Fruit fly (Drosophila melanogaster) whole organism, embryonic: ENCODE data around the gene Dhod.

Experiments
- B-H1 ChIP-seq: fragments of 200-800 bp; sonication (Bioruptor generic); IDR thresholded peaks from 3 replicates; pipeline ENCODE4 v1.3.6; 2022; ENCODE audit warnings: missing biosample characterization, missing genetic modification characterization
- CG11696 ChIP-seq: fragments of 200-800 bp; sonication (Bioruptor generic); IDR thresholded peaks from 2 replicates; pipeline ENCODE4 v1.3.6; 2022; ENCODE audit warnings: missing biosample characterization, missing genetic modification characterization
- CG12071 ChIP-seq: fragments of 200-800 bp; sonication (Bioruptor generic); optimal IDR thresholded peaks from 3 replicates; lab custom pipeline; 2018; ENCODE audit warnings: missing biosample characterization, mild to moderate bottlenecking, missing genetic modification characterization
- CG12744 ChIP-seq: fragments of 200-800 bp; sonication (Bioruptor generic); optimal IDR thresholded peaks from 2 replicates; lab custom pipeline; 2016; ENCODE audit warnings: missing biosample characterization, missing genetic modification characterization
- CG14965 ChIP-seq: fragments of 200-800 bp; sonication (Bioruptor generic); optimal IDR thresholded peaks from 2 replicates; lab custom pipeline; 2016; ENCODE audit warnings: missing biosample characterization, missing genetic modification characterization, borderline replicate concordance
- CG15269 ChIP-seq: fragments of 200-800 bp; sonication (Bioruptor generic); optimal IDR thresholded peaks from 2 replicates; lab custom pipeline; 2018; ENCODE audit warnings: missing biosample characterization, mild to moderate bottlenecking, missing genetic modification characterization, moderate library complexity
- CG15696 ChIP-seq: fragments of 200-800 bp; sonication (Bioruptor generic); optimal IDR thresholded peaks from 2 replicates; lab custom pipeline; 2019; ENCODE audit warnings: missing biosample characterization, mild to moderate bottlenecking, missing genetic modification characterization, moderate library complexity
- CG16815 ChIP-seq: fragments of 200-800 bp; sonication (Bioruptor generic); optimal IDR thresholded peaks from 3 replicates; lab custom pipeline; 2017; ENCODE audit warnings: missing biosample characterization, mild to moderate bottlenecking, missing genetic modification characterization
- CG17328 ChIP-seq: fragments of 200-800 bp; sonication (Bioruptor generic); IDR thresholded peaks from 2 replicates; pipeline ENCODE4 v1.3.6; 2022; ENCODE audit warnings: missing biosample characterization, missing genetic modification characterization
- CG17361 ChIP-seq: fragments of 200-800 bp; sonication (Bioruptor generic); IDR thresholded peaks from 3 replicates; pipeline ENCODE4 v1.3.6; 2022; ENCODE audit warnings: missing biosample characterization, missing genetic modification characterization
- CG18011 ChIP-seq: fragments of 200-800 bp; sonication (Bioruptor generic); optimal IDR thresholded peaks from 2 replicates; lab custom pipeline; 2017; ENCODE audit warnings: missing biosample characterization, missing genetic modification characterization, mild to moderate bottlenecking, moderate library complexity, missing genotype
- CG2129 ChIP-seq: fragments of 200-800 bp; sonication (Bioruptor generic); IDR thresholded peaks from 2 replicates; pipeline ENCODE4 v1.3.6; 2022; ENCODE audit warnings: missing biosample characterization, missing genetic modification characterization; ENCODE audit not compliant: partially characterized antibody
- CG31224 ChIP-seq: fragments of 200-800 bp; sonication (Bioruptor generic); IDR thresholded peaks from 2 replicates; pipeline ENCODE4 v1.3.6; 2022; ENCODE audit warnings: missing biosample characterization, missing genetic modification characterization
- CG34422 ChIP-seq: fragments of 200-800 bp; sonication (Bioruptor generic); IDR thresholded peaks from 3 replicates; pipeline ENCODE4 v1.3.6; 2022; ENCODE audit warnings: missing biosample characterization, missing genetic modification characterization
- CG3995 ChIP-seq: fragments of 200-800 bp; sonication (Bioruptor generic); optimal IDR thresholded peaks from 3 replicates; lab custom pipeline; 2016; ENCODE audit warnings: missing biosample characterization, missing genetic modification characterization
- CG6654 ChIP-seq: fragments of 200-800 bp; sonication (Bioruptor generic); optimal IDR thresholded peaks from 2 replicates; lab custom pipeline; 2017; ENCODE audit warnings: missing biosample characterization, mild to moderate bottlenecking, missing genetic modification characterization
- CG8359 ChIP-seq: fragments of 200-800 bp; sonication (Bioruptor generic); optimal IDR thresholded peaks from 2 replicates; lab custom pipeline; 2017; ENCODE audit warnings: missing biosample characterization, mild to moderate bottlenecking, missing genetic modification characterization, borderline replicate concordance
- CG9817 ChIP-seq: fragments of 200-800 bp; sonication (Bioruptor generic); optimal IDR thresholded peaks from 2 replicates; lab custom pipeline; 2018; ENCODE audit warnings: missing biosample characterization, mild to moderate bottlenecking, missing genetic modification characterization, moderate library complexity
- Hr51 ChIP-seq, 2 experiments: fragments of 200-800 bp; sonication (Bioruptor generic); optimal IDR thresholded peaks; 2 replicates in 1 of 2; 3 replicates in 1 of 2; lab custom pipeline; 2016 to 2018; ENCODE audit warnings: missing biosample characterization in 2 of 2, missing genetic modification characterization in 2 of 2, mild to moderate bottlenecking in 1 of 2, moderate library complexity in 1 of 2
- Kr ChIP-seq: fragments of 200-800 bp; sonication (Bioruptor generic); optimal IDR thresholded peaks from 2 replicates; lab custom pipeline; 2017; ENCODE audit warnings: missing biosample characterization, mild to moderate bottlenecking, missing genetic modification characterization
- MESR4 ChIP-seq: fragments of 200-800 bp; sonication (Bioruptor generic); optimal IDR thresholded peaks from 2 replicates; lab custom pipeline; 2018; ENCODE audit warnings: missing biosample characterization, mild to moderate bottlenecking, missing genetic modification characterization, moderate library complexity
- NC2α ChIP-seq: fragments of 200-800 bp; sonication (Bioruptor generic); optimal IDR thresholded peaks from 2 replicates; lab custom pipeline; 2016; ENCODE audit warnings: missing biosample characterization, missing genetic modification characterization
- NFAT ChIP-seq: fragments of 200-800 bp; sonication (Bioruptor generic); IDR thresholded peaks from 2 replicates; pipeline ENCODE4 v1.3.6; 2022; ENCODE audit warnings: missing biosample characterization, missing genetic modification characterization
- Neu2 ChIP-seq: fragments of 200-800 bp; sonication (Bioruptor generic); optimal IDR thresholded peaks from 3 replicates; lab custom pipeline; 2016; ENCODE audit warnings: missing biosample characterization, missing genetic modification characterization, borderline replicate concordance
- Pdp1 ChIP-seq, 2 experiments: fragments of 200-800 bp; sonication (Bioruptor generic); optimal IDR thresholded peaks; 3 replicates each; lab custom pipeline; 2016; ENCODE audit warnings: missing biosample characterization in 2 of 2, missing genetic modification characterization in 2 of 2, mild to moderate bottlenecking in 1 of 2, moderate library complexity in 1 of 2
- Rx ChIP-seq: fragments of 200-800 bp; sonication (Bioruptor generic); IDR thresholded peaks from 2 replicates; pipeline ENCODE4 v1.3.6; 2022; ENCODE audit warnings: missing biosample characterization, missing genetic modification characterization
- Sry-δ ChIP-seq: fragments of 200-800 bp; sonication (Bioruptor generic); optimal IDR thresholded peaks from 2 replicates; lab custom pipeline; 2016; ENCODE audit warnings: missing biosample characterization, missing genetic modification characterization
- Trl ChIP-seq, 3 experiments: fragments of >200 bp in 2 of 3; fragments of 200-800 bp in 1 of 3; sonication (Bioruptor generic) in 1 of 3; optimal IDR thresholded peaks; 2 replicates in 1 of 3; 3 replicates in 2 of 3; lab custom pipeline; 2016 to 2017; ENCODE audit warnings: missing biosample characterization in 1 of 3, missing genetic modification characterization in 1 of 3
- ase ChIP-seq: fragments of 200-800 bp; sonication (Bioruptor generic); IDR thresholded peaks from 3 replicates; pipeline ENCODE4 v1.3.6; 2022; ENCODE audit warnings: missing biosample characterization, missing genetic modification characterization
- br ChIP-seq: fragments of >200 bp; optimal IDR thresholded peaks from 2 replicates; lab custom pipeline; 2017
- cad ChIP-seq: fragments of >200 bp; optimal IDR thresholded peaks from 2 replicates; lab custom pipeline; 2017; ENCODE audit warnings: missing biosample characterization, missing genetic modification characterization
- cato ChIP-seq: fragments of 200-800 bp; sonication (Bioruptor generic); optimal IDR thresholded peaks from 2 replicates; lab custom pipeline; 2016; ENCODE audit warnings: missing biosample characterization, missing genetic modification characterization, borderline replicate concordance
- croc ChIP-seq: fragments of 200-800 bp; sonication (Bioruptor generic); conservative IDR thresholded peaks from 3 replicates; pipeline ENCODE4 v1.3.6; 2022; ENCODE audit warnings: missing biosample characterization, missing genetic modification characterization
- gce ChIP-seq: fragments of 200-800 bp; sonication (Bioruptor generic); IDR thresholded peaks from 3 replicates; pipeline ENCODE4 v1.3.6; 2022; ENCODE audit warnings: missing biosample characterization, missing genetic modification characterization
- gcm ChIP-seq: fragments of 200-800 bp; sonication (Bioruptor generic); optimal IDR thresholded peaks from 2 replicates; lab custom pipeline; 2019; ENCODE audit warnings: missing biosample characterization, mild to moderate bottlenecking, missing genetic modification characterization, moderate library complexity
- hth ChIP-seq: fragments of >200 bp; optimal IDR thresholded peaks from 2 replicates; lab custom pipeline; 2017; ENCODE audit warnings: inconsistent platforms
- insv ChIP-seq, 2 experiments: fragments of 200-800 bp; sonication (Bioruptor generic); optimal IDR thresholded peaks; 3 replicates each; lab custom pipeline; 2016 to 2018; ENCODE audit warnings: missing biosample characterization in 2 of 2, missing genetic modification characterization in 2 of 2
- jumu ChIP-seq: fragments of 200-800 bp; sonication (Bioruptor generic); optimal IDR thresholded peaks from 3 replicates; lab custom pipeline; 2016; ENCODE audit warnings: missing biosample characterization, missing genetic modification characterization
- kni ChIP-seq: fragments of 200-800 bp; sonication (Bioruptor generic); optimal IDR thresholded peaks from 3 replicates; lab custom pipeline; 2017; ENCODE audit warnings: mild to moderate bottlenecking, missing biosample characterization, missing genetic modification reagents, missing genetic modification characterization
- mirr ChIP-seq: fragments of 200-800 bp; sonication (Bioruptor generic); optimal IDR thresholded peaks from 3 replicates; lab custom pipeline; 2018; ENCODE audit warnings: missing biosample characterization, mild to moderate bottlenecking, missing genetic modification characterization
- nerfin-1 ChIP-seq: fragments of 200-800 bp; sonication (Bioruptor generic); optimal IDR thresholded peaks from 3 replicates; lab custom pipeline; 2019; ENCODE audit warnings: missing biosample characterization, mild to moderate bottlenecking, missing genetic modification characterization, moderate library complexity
- nom ChIP-seq: fragments of 200-800 bp; sonication (Bioruptor generic); optimal IDR thresholded peaks from 2 replicates; lab custom pipeline; 2017; ENCODE audit warnings: missing biosample characterization, missing genetic modification characterization, mild to moderate bottlenecking, moderate library complexity, missing genetic modification reagents
- schlank ChIP-seq: fragments of 200-800 bp; sonication (Bioruptor generic); optimal IDR thresholded peaks from 2 replicates; lab custom pipeline; 2018; ENCODE audit warnings: missing biosample characterization, mild to moderate bottlenecking, missing genetic modification characterization
- scrt ChIP-seq: fragments of 200-800 bp; sonication (Bioruptor generic); optimal IDR thresholded peaks from 2 replicates; lab custom pipeline; 2018; ENCODE audit warnings: missing biosample characterization, mild to moderate bottlenecking, missing genetic modification characterization, moderate library complexity
- sens-2 ChIP-seq: fragments of 200-800 bp; sonication (Bioruptor generic); IDR thresholded peaks from 2 replicates; pipeline ENCODE4 v1.3.6; 2022; ENCODE audit warnings: missing biosample characterization, missing genetic modification characterization
- sna ChIP-seq: fragments of 200-800 bp; sonication (Bioruptor generic); IDR thresholded peaks from 2 replicates; pipeline ENCODE4 v1.3.6; 2022; ENCODE audit warnings: missing biosample characterization, missing genetic modification characterization; ENCODE audit not compliant: partially characterized antibody
- tio ChIP-seq: fragments of 200-800 bp; sonication (Bioruptor generic); optimal IDR thresholded peaks from 2 replicates; lab custom pipeline; 2017; ENCODE audit warnings: missing biosample characterization, missing genetic modification characterization, inconsistent platforms
- tna ChIP-seq: fragments of 200-800 bp; sonication (Bioruptor generic); IDR thresholded peaks from 2 replicates; pipeline ENCODE4 v1.3.6; 2022; ENCODE audit warnings: missing biosample characterization, missing genetic modification characterization; ENCODE audit not compliant: partially characterized antibody
- trh ChIP-seq: fragments of 200-800 bp; sonication (Bioruptor generic); optimal IDR thresholded peaks from 2 replicates; lab custom pipeline; 2016; ENCODE audit warnings: missing biosample characterization, missing genetic modification characterization
- ttk ChIP-seq: fragments of 200-800 bp; sonication (Bioruptor generic); IDR thresholded peaks from 2 replicates; pipeline ENCODE4 v2.1.2; 2022; ENCODE audit warnings: missing biosample characterization, missing genetic modification characterization

Dhod gene

DNA sequence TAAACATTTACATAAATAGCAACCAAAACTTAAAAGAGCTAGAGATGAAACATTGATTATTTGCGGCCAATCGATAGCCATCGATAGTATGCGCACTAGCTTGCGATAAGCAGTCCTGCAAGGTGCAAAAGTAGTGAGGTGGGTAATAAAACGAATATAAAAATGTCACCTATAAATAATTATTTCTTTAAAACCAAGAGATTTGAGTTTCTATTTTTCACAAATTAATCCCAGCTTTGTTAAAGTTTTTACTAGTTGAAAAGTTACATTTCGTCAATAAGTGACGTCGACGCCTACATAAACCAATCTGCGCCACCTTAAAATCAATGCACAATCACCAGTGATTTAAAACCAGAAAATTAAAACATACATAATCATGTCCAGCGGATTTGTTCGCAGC, 2.0 kb downstream of the Dhod start, which contains the start of the genes Mkk4 and SLIRP2 (continued):
- TF ChIP-seq CG14965 (peak; percentile 89), croc (GFP tag; lab: Robert Waterston, UW) (peak; percentile 98), Neu2 (GFP tag; lab: Kevin White, UChicago) (peak; percentile 95), NFAT (GFP tag; lab: Robert Waterston, UW) (peak; percentile 98), CG15696 (tag; lab: Kevin White, UChicago) (peak; percentile 99), ttk (GFP tag; lab: Robert Waterston, UW) (peak; percentile 99), Pdp1 (GFP tag; optimal IDR thresholded peaks at IDR 0.05; lab: Kevin White, UChicago) (peak; percentile 99), CG9817 (tag; lab: Kevin White, UChicago) (peak; percentile 99), kni (peak; percentile 93), tio (peak; percentile 99), Kr (peak; percentile 68), CG11696 (GFP tag; lab: Robert Waterston, UW) (peak; percentile 96), CG15269 (tag; lab: Kevin White, UChicago) (peak; percentile 99), Rx (GFP tag; lab: Robert Waterston, UW) (peak; percentile 97), MESR4 (GFP tag; lab: Kevin White, UChicago) (peak; percentile 84), NC2α (GFP tag; lab: Kevin White, UChicago) (peak; percentile 98), CG2129 (GFP tag; lab: Robert Waterston, UW) (peak; percentile 77), trh (GFP tag; lab: Kevin White, UChicago) (peak; percentile 98), CG16815 (GFP tag; lab: Kevin White, UChicago) (peak; percentile 99), nom (GFP tag; lab: Kevin White, UChicago) (peak; percentile 96), tna (GFP tag; lab: Robert Waterston, UW) (peak; percentile 83), schlank (tag; lab: Kevin White, UChicago) (peak; percentile 95), br (no peak), gce (GFP tag; lab: Robert Waterston, UW) (peak; percentile 98), CG12071 (peak; percentile 97), ase (GFP tag; lab: Robert Waterston, UW) (peak; percentile 99), CG18011 (peak; percentile 92), gcm (GFP tag; lab: Kevin White, UChicago) (peak; percentile 99), CG12744 (GFP tag; lab: Kevin White, UChicago) (peak; percentile 99), B-H1 (peak; percentile 98), CG3995 (GFP tag; lab: Kevin White, UChicago) (peak; percentile 89), CG17328 (GFP tag; lab: Robert Waterston, UW) (peak; percentile 99), hth (no peak), CG34422 (GFP tag; lab: Robert Waterston, UW) (peak; percentile 99), nerfin-1 (tag; lab: Kevin White, UChicago) (peak; percentile 97), scrt (GFP tag; lab: Kevin White, UChicago) (peak; percentile 95), cad (GFP tag; lab: Kevin White, UChicago) (no peak), CG8359 (peak; percentile 93), Sry-δ (GFP tag; lab: Kevin White, UChicago) (peak; percentile 99), cato (peak; percentile 99), insv (GFP tag; optimal IDR thresholded peaks at IDR 0.05; lab: Kevin White, UChicago) (peak; percentile 29 to 81), CG6654 (GFP tag; lab: Kevin White, UChicago) (peak; percentile 92), CG17361 (GFP tag; lab: Robert Waterston, UW) (peak; percentile 100), CG31224 (peak; percentile 97), Trl (optimal IDR thresholded peaks at IDR 0.05; lab: Kevin White, UChicago) (no peak), Trl (GFP tag; optimal IDR thresholded peaks at IDR 0.05; lab: Kevin White, UChicago) (peak; percentile 99), jumu (GFP tag; lab: Kevin White, UChicago) (peak; percentile 99), sens-2 (GFP tag; lab: Robert Waterston, UW) (peak; percentile 99), Hr51 (GFP tag; optimal IDR thresholded peaks at IDR 0.05; lab: Kevin White, UChicago) (peak; percentile 99), mirr (peak; percentile 97), sna (GFP tag; lab: Robert Waterston, UW) (peak; percentile 83)
